Fruit fly (Drosophila melanogaster): Measurements from ENCODE around the gene CG42371.

Gene CG42371

DNA sequence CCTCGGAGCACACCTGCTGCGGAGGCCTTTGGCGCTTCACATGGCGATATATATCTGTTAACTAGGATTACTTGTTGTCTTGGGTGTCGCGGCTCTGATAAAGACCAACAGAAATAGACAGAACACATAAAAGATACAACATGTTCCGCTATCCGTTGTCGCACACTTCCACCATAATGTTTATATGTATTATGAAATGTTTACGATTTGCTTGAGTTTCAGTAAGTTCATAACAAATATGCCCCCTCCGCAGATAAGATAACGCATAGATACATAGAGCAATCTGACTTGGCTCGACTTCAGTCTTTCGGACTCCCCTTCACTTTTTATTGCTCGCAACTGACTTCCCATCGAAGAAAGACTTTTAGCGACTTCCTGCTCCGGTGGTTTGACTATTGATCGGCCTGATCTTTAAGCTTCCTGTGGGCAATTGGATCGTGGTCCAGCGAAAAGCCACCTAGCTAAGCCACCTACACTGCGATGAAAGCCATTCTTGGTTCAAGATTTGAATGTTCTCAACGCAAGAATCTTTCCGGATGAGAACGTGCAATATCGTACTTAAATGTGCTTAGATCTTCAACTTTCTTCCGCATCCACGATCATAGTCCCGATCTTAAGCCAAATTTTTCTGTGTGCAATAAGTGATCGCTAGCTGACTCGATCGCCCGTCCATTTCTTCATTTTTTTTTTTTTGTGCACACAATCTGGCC is 48.7 kb downstream of the CG42371 start (continued):
- TF ChIP-seq dmrt11E (tag; optimal IDR thresholded peaks at IDR 0.05) (peak; percentile 10), luna (GFP tag; optimal IDR thresholded peaks at IDR 0.05) (no peak), CG10209 (GFP tag; optimal IDR thresholded peaks at IDR 0.05) (peak; percentile 29), sens (GFP tag) (peak; percentile 75), wor (GFP tag; IDR thresholded peaks at IDR 0.05) (no peak), CG6254 (GFP tag; optimal IDR thresholded peaks at IDR 0.05) (peak; percentile 49), CG2712 (tag; optimal IDR thresholded peaks at IDR 0.05) (peak; percentile 13), CG6854 (GFP tag; optimal IDR thresholded peaks at IDR 0.05) (no peak), HmgZ (tag; optimal IDR thresholded peaks at IDR 0.05) (peak; percentile 24), CG4820 (GFP tag; optimal IDR thresholded peaks at IDR 0.05) (no peak), kah (GFP tag; optimal IDR thresholded peaks at IDR 0.05) (peak; percentile 48), Pdp1 (GFP tag; optimal IDR thresholded peaks at IDR 0.05) (peak in 1 of 2 experiments; percentile 65), YL-1 (GFP tag; optimal IDR thresholded peaks at IDR 0.05) (peak; percentile 5), hth (optimal IDR thresholded peaks at IDR 0.05) (no peak), Asciz (GFP tag; optimal IDR thresholded peaks at IDR 0.05) (peak; percentile 48), CG17359 (tag; optimal IDR thresholded peaks at IDR 0.05) (peak; percentile 31), pros (GFP tag; optimal IDR thresholded peaks at IDR 0.05) (peak; percentile 7), chif (GFP tag; optimal IDR thresholded peaks at IDR 0.05) (no peak), pzg (GFP tag; optimal IDR thresholded peaks at IDR 0.05) (no peak), CG13894 (tag; optimal IDR thresholded peaks at IDR 0.05) (peak; percentile 40), cwo (GFP tag; optimal IDR thresholded peaks at IDR 0.05) (peak; percentile 19), caup (GFP tag; optimal IDR thresholded peaks at IDR 0.05; ENCODE audit: severe bottlenecking) (peak; percentile 69), Kr (GFP tag; optimal IDR thresholded peaks at IDR 0.05) (peak; percentile 40), Nf-YB (GFP tag; optimal IDR thresholded peaks at IDR 0.05) (peak; percentile 13), CG12299 (tag; optimal IDR thresholded peaks at IDR 0.05) (peak; percentile 49), odd (GFP tag; optimal IDR thresholded peaks at IDR 0.05) (peak; percentile 67), Meics (GFP tag; optimal IDR thresholded peaks at IDR 0.05) (peak; percentile 40), CG10366 (GFP tag; IDR thresholded peaks at IDR 0.05) (no peak), mld (GFP tag; IDR thresholded peaks at IDR 0.05; ENCODE audit: partially characterized antibody) (no peak), Stat92E (GFP tag; optimal IDR thresholded peaks at IDR 0.05) (no peak), CG16863 (GFP tag; optimal IDR thresholded peaks at IDR 0.05) (no peak), Hmr (GFP tag; optimal IDR thresholded peaks at IDR 0.05) (peak; percentile 34), phol (tag; optimal IDR thresholded peaks at IDR 0.05) (no peak), Fer1 (GFP tag; optimal IDR thresholded peaks at IDR 0.05) (peak; percentile 65), fd64A (GFP tag; optimal IDR thresholded peaks at IDR 0.05) (peak; percentile 73), nerfin-1 (tag; optimal IDR thresholded peaks at IDR 0.05) (peak; percentile 10), Atf6 (GFP tag; IDR thresholded peaks at IDR 0.05) (peak; percentile 31; the same call in 1 of the 2 replicates), sens-2 (GFP tag; IDR thresholded peaks at IDR 0.05) (0 out of 2 replicates have a peak, but pooled peaks have one; percentile 26), CG2678 (tag; optimal IDR thresholded peaks at IDR 0.05) (peak; percentile 67), Hey (tag; optimal IDR thresholded peaks at IDR 0.05) (peak; percentile 26), Doc2 (GFP tag; IDR thresholded peaks at IDR 0.05) (no peak), zen2 (GFP tag; IDR thresholded peaks at IDR 0.05; ENCODE audit: partially characterized antibody) (0 out of 3 replicates have a peak, but pooled peaks have one; percentile 28), CG3163 (GFP tag; optimal IDR thresholded peaks at IDR 0.05) (no peak), CG15601 (tag; optimal IDR thresholded peaks at IDR 0.05) (peak; percentile 41), onecut (GFP tag; IDR thresholded peaks at IDR 0.05) (peak; percentile 7; the same call in 1 of the 2 replicates), exex (tag; optimal IDR thresholded peaks at IDR 0.05) (peak; percentile 67), trem (tag; optimal IDR thresholded peaks at IDR 0.05) (no peak), Med (GFP tag) (peak; percentile 72)

Data from whole organism, embryonic.